Fruit fly (Drosophila melanogaster): ENCODE measurements around the gene Eig71Ef.

Eig71Ef gene

dm6 chr3L:15690711-15691591 is 33.8 kb upstream of the Eig71Ef start (continued):
- TF ChIP-seq CG8089 (GFP tag; optimal IDR thresholded peaks at IDR 0.05) (no peak), Vsx1 (GFP tag; optimal IDR thresholded peaks at IDR 0.05) (peak; percentile 28), crp (GFP tag; optimal IDR thresholded peaks at IDR 0.05) (no peak), vvl (GFP tag; IDR thresholded peaks at IDR 0.05) (no peak), CG3281 (GFP tag; optimal IDR thresholded peaks at IDR 0.05) (peak; percentile 19), dimm (GFP tag; IDR thresholded peaks at IDR 0.05) (no peak), CG9932 (GFP tag; IDR thresholded peaks at IDR 0.05) (peak; percentile 54), CG33557 (GFP tag; optimal IDR thresholded peaks at IDR 0.05) (peak; percentile 39), nmo (GFP tag; optimal IDR thresholded peaks at IDR 0.05) (peak; percentile 49), CG9876 (GFP tag; optimal IDR thresholded peaks at IDR 0.05) (no peak), sens (GFP tag) (peak; percentile 88), CG11560 (tag; IDR thresholded peaks at IDR 0.05) (no peak), hkb (optimal IDR thresholded peaks at IDR 0.05) (no peak), hkb (GFP tag; IDR thresholded peaks at IDR 0.05) (peak; percentile 78), CG6654 (GFP tag; optimal IDR thresholded peaks at IDR 0.05) (peak; percentile 19), Dll (GFP tag; IDR thresholded peaks at IDR 0.05; ENCODE audit: partially characterized antibody) (no peak), ken (GFP tag; IDR thresholded peaks at IDR 0.05) (0 out of 3 replicates have a peak, but pooled peaks have one; percentile 7), ara (GFP tag; IDR thresholded peaks at IDR 0.05) (no peak), NC2α (GFP tag; optimal IDR thresholded peaks at IDR 0.05) (no peak), CG14050 (GFP tag; IDR thresholded peaks at IDR 0.05) (no peak), CG13296 (GFP tag; optimal IDR thresholded peaks at IDR 0.05) (peak; percentile 30), dpn (GFP tag; optimal IDR thresholded peaks at IDR 0.05) (no peak), B-H2 (GFP tag; optimal IDR thresholded peaks at IDR 0.05) (no peak), CG34224 (GFP tag; IDR thresholded peaks at IDR 0.05; ENCODE audit: partially characterized antibody) (no peak), Spps (tag; optimal IDR thresholded peaks at IDR 0.05) (peak; percentile 12), Sox102F (GFP tag; optimal IDR thresholded peaks at IDR 0.05) (peak; percentile 15), CG3163 (GFP tag; optimal IDR thresholded peaks at IDR 0.05) (no peak), CG4617 (GFP tag; optimal IDR thresholded peaks at IDR 0.05; ENCODE audit: borderline replicate concordance) (no peak), Ssrp (tag; optimal IDR thresholded peaks at IDR 0.05) (no peak), Antp (GFP tag; optimal IDR thresholded peaks at IDR 0.05) (peak; percentile 18), da (GFP tag; optimal IDR thresholded peaks at IDR 0.05) (no peak), sqz (GFP tag; optimal IDR thresholded peaks at IDR 0.05) (no peak), pum (GFP tag; optimal IDR thresholded peaks at IDR 0.05) (no peak), Atf-2 (GFP tag; optimal IDR thresholded peaks at IDR 0.05) (no peak), CG14441 (GFP tag; IDR thresholded peaks at IDR 0.05) (0 out of 2 replicates have a peak, but pooled peaks have one; percentile 19), CG5245 (GFP tag; optimal IDR thresholded peaks at IDR 0.05) (no peak), cwo (GFP tag; optimal IDR thresholded peaks at IDR 0.05) (peak; percentile 65), CG17802 (tag; optimal IDR thresholded peaks at IDR 0.05) (no peak), GATAe (GFP tag; conservative IDR thresholded peaks at IDR 0.05) (no peak), tio (GFP tag; optimal IDR thresholded peaks at IDR 0.05) (no peak), CG11085 (GFP tag; IDR thresholded peaks at IDR 0.05) (no peak), lab (GFP tag; optimal IDR thresholded peaks at IDR 0.05) (peak; percentile 28), CHES-1-like (GFP tag; optimal IDR thresholded peaks at IDR 0.05) (no peak), Lhr (GFP tag; optimal IDR thresholded peaks at IDR 0.05) (no peak), Dad (GFP tag; optimal IDR thresholded peaks at IDR 0.05) (no peak), CG9797 (GFP tag; optimal IDR thresholded peaks at IDR 0.05) (no peak), onecut (GFP tag; IDR thresholded peaks at IDR 0.05) (no peak), Trl (optimal IDR thresholded peaks at IDR 0.05) (no peak), Trl (GFP tag; optimal IDR thresholded peaks at IDR 0.05) (no peak), nerfin-2 (GFP tag; IDR thresholded peaks at IDR 0.05; ENCODE audit: partially characterized antibody) (no peak)

All from whole organism, embryonic.